Fruit fly (Drosophila melanogaster) whole organism, embryonic: Measurements from ENCODE around the gene aru.
A peak's percentile ranks its signal among the peaks of the same experiment; 100 is the strongest.

ENCODE experiments used
- Asciz ChIP-seq: fragments of 200-800 bp; sonication (Bioruptor generic); optimal IDR thresholded peaks from 2 replicates; lab custom pipeline; 2017; ENCODE audit warnings: missing biosample characterization, mild to moderate bottlenecking, missing genetic modification characterization, missing genetic modification reagents
- CG12744 ChIP-seq: fragments of 200-800 bp; sonication (Bioruptor generic); optimal IDR thresholded peaks from 2 replicates; lab custom pipeline; 2016; ENCODE audit warnings: missing biosample characterization, missing genetic modification characterization
- CG14441 ChIP-seq: fragments of 200-800 bp; sonication (Bioruptor generic); IDR thresholded peaks from 2 replicates; pipeline ENCODE4 v1.3.6; 2022; ENCODE audit warnings: missing biosample characterization, missing genetic modification characterization
- CG1602 ChIP-seq: fragments of 200-800 bp; sonication (Bioruptor generic); optimal IDR thresholded peaks from 3 replicates; lab custom pipeline; 2016; ENCODE audit warnings: missing biosample characterization, missing genetic modification characterization
- CG17802 ChIP-seq: fragments of 200-800 bp; sonication (Bioruptor generic); optimal IDR thresholded peaks from 2 replicates; lab custom pipeline; 2018; ENCODE audit warnings: missing biosample characterization, mild to moderate bottlenecking, missing genetic modification characterization, moderate library complexity
- CG1792 ChIP-seq: fragments of 200-800 bp; sonication (Bioruptor generic); optimal IDR thresholded peaks from 2 replicates; lab custom pipeline; 2016; ENCODE audit warnings: missing biosample characterization, missing genetic modification characterization
- CG2116 ChIP-seq: fragments of 200-800 bp; sonication (Bioruptor generic); optimal IDR thresholded peaks from 3 replicates; lab custom pipeline; 2018; ENCODE audit warnings: missing biosample characterization, mild to moderate bottlenecking, missing genetic modification characterization
- CG31365 ChIP-seq: fragments of 200-800 bp; sonication (Bioruptor generic); optimal IDR thresholded peaks from 2 replicates; lab custom pipeline; 2018; ENCODE audit warnings: missing biosample characterization, mild to moderate bottlenecking, missing genetic modification characterization
- CG3995 ChIP-seq: fragments of 200-800 bp; sonication (Bioruptor generic); optimal IDR thresholded peaks from 3 replicates; lab custom pipeline; 2016; ENCODE audit warnings: missing biosample characterization, missing genetic modification characterization
- CG5245 ChIP-seq: fragments of 200-800 bp; sonication (Bioruptor generic); optimal IDR thresholded peaks from 3 replicates; lab custom pipeline; 2016; ENCODE audit warnings: missing biosample characterization, missing genetic modification characterization
- CG6272 ChIP-seq: fragments of 200-800 bp; sonication (Bioruptor generic); IDR thresholded peaks from 2 replicates; pipeline ENCODE4 v1.3.6; 2022; ENCODE audit warnings: missing biosample characterization, missing genetic modification characterization
- CG6813 ChIP-seq: fragments of 200-800 bp; sonication (Bioruptor generic); optimal IDR thresholded peaks from 2 replicates; lab custom pipeline; 2017; ENCODE audit warnings: missing biosample characterization, missing genetic modification characterization, mild to moderate bottlenecking, moderate library complexity, missing genetic modification reagents
- CG7357 ChIP-seq: fragments of 200-800 bp; sonication (Bioruptor generic); IDR thresholded peaks from 3 replicates; pipeline ENCODE4 v1.3.6; 2022; ENCODE audit warnings: missing biosample characterization, missing genetic modification characterization
- CG7745 ChIP-seq: fragments of 200-800 bp; sonication (Bioruptor generic); optimal IDR thresholded peaks from 2 replicates; lab custom pipeline; 2018; ENCODE audit warnings: missing biosample characterization, mild to moderate bottlenecking, missing genetic modification characterization, moderate library complexity
- CG7963 ChIP-seq: fragments of 200-800 bp; sonication (Bioruptor generic); IDR thresholded peaks from 3 replicates; pipeline ENCODE4 v1.3.6; 2022; ENCODE audit warnings: missing biosample characterization, missing genetic modification characterization; ENCODE audit not compliant: partially characterized antibody
- CG7987 ChIP-seq: fragments of 200-800 bp; sonication (Bioruptor generic); optimal IDR thresholded peaks from 2 replicates; lab custom pipeline; 2018; ENCODE audit warnings: missing biosample characterization, mild to moderate bottlenecking, missing genetic modification characterization, moderate library complexity
- CG8089 ChIP-seq: fragments of 200-800 bp; sonication (Bioruptor generic); optimal IDR thresholded peaks from 3 replicates; lab custom pipeline; 2016; ENCODE audit warnings: missing biosample characterization, missing genetic modification characterization
- CG8765 ChIP-seq: fragments of 200-800 bp; sonication (Bioruptor generic); IDR thresholded peaks from 2 replicates; pipeline ENCODE4 v1.3.6; 2022; ENCODE audit warnings: missing biosample characterization, missing genetic modification characterization
- CG9437 ChIP-seq: fragments of 200-800 bp; sonication (Bioruptor generic); optimal IDR thresholded peaks from 2 replicates; lab custom pipeline; 2018; ENCODE audit warnings: missing biosample characterization, mild to moderate bottlenecking, missing genetic modification characterization
- CG9609 ChIP-seq: fragments of 200-800 bp; sonication (Bioruptor generic); optimal IDR thresholded peaks from 3 replicates; lab custom pipeline; 2016; ENCODE audit warnings: missing biosample characterization, missing genetic modification characterization
- CkIIα-i1 ChIP-seq: fragments of 200-800 bp; sonication (Bioruptor generic); IDR thresholded peaks from 2 replicates; pipeline ENCODE4 v1.3.6; 2022; ENCODE audit warnings: missing biosample characterization, missing genetic modification characterization
- Dek ChIP-seq: fragments of 200-800 bp; sonication (Bioruptor generic); optimal IDR thresholded peaks from 3 replicates; lab custom pipeline; 2019; ENCODE audit warnings: missing biosample characterization, mild to moderate bottlenecking, missing genetic modification characterization, moderate library complexity
- Fer1 ChIP-seq: fragments of 200-800 bp; sonication (Bioruptor generic); optimal IDR thresholded peaks from 2 replicates; lab custom pipeline; 2017; ENCODE audit warnings: missing biosample characterization, mild to moderate bottlenecking, missing genetic modification characterization
- Gug ChIP-seq: fragments of 200-800 bp; sonication (Bioruptor generic); IDR thresholded peaks from 4 replicates; pipeline ENCODE4 v1.3.6; 2022; ENCODE audit warnings: missing biosample characterization, missing genetic modification characterization
- H2.0 ChIP-seq: fragments of 200-800 bp; sonication (Bioruptor generic); IDR thresholded peaks from 2 replicates; pipeline ENCODE4 v1.3.6; 2022; ENCODE audit warnings: missing biosample characterization, missing genetic modification characterization
- Hr39 ChIP-seq: fragments of >200 bp; optimal IDR thresholded peaks from 2 replicates; lab custom pipeline; 2017
- Hr51 ChIP-seq, 2 experiments: fragments of 200-800 bp; sonication (Bioruptor generic); optimal IDR thresholded peaks; 2 replicates in 1 of 2; 3 replicates in 1 of 2; lab custom pipeline; 2016 to 2018; ENCODE audit warnings: missing biosample characterization in 2 of 2, missing genetic modification characterization in 2 of 2, mild to moderate bottlenecking in 1 of 2, moderate library complexity in 1 of 2
- Meics ChIP-seq: fragments of 200-800 bp; sonication (Bioruptor generic); optimal IDR thresholded peaks from 2 replicates; lab custom pipeline; 2017; ENCODE audit warnings: missing biosample characterization, mild to moderate bottlenecking, missing genetic modification characterization
- Nf-YB ChIP-seq: fragments of 200-800 bp; sonication (Bioruptor generic); optimal IDR thresholded peaks from 3 replicates; lab custom pipeline; 2019; ENCODE audit warnings: missing biosample characterization, mild to moderate bottlenecking, missing genetic modification characterization, moderate library complexity
- Ssrp ChIP-seq: fragments of 200-800 bp; sonication (Bioruptor generic); optimal IDR thresholded peaks from 2 replicates; lab custom pipeline; 2018; ENCODE audit warnings: missing biosample characterization, mild to moderate bottlenecking, missing genetic modification characterization, moderate library complexity
- bcd ChIP-seq: fragments of 200-800 bp; sonication (Bioruptor generic); optimal IDR thresholded peaks from 2 replicates; lab custom pipeline; 2017; ENCODE audit warnings: missing biosample characterization, mild to moderate bottlenecking, missing genetic modification characterization
- cas ChIP-seq: fragments of 200-800 bp; sonication (Bioruptor generic); IDR thresholded peaks from 2 replicates; pipeline ENCODE4 v1.3.6; 2022; ENCODE audit warnings: missing biosample characterization, missing genetic modification characterization
- crol ChIP-seq: fragments of 200-800 bp; sonication (Bioruptor generic); IDR thresholded peaks from 2 replicates; pipeline ENCODE4 v1.3.6; 2022; ENCODE audit warnings: missing biosample characterization, missing genetic modification characterization
- disco-r ChIP-seq: fragments of 200-800 bp; sonication (Bioruptor generic); optimal IDR thresholded peaks from 2 replicates; lab custom pipeline; 2016; ENCODE audit warnings: missing biosample characterization, missing genetic modification characterization
- fd102C ChIP-seq: fragments of 200-800 bp; sonication (Bioruptor generic); optimal IDR thresholded peaks from 2 replicates; lab custom pipeline; 2018; ENCODE audit warnings: missing biosample characterization, mild to moderate bottlenecking, missing genetic modification characterization, moderate library complexity
- grau ChIP-seq: fragments of 200-800 bp; optimal IDR thresholded peaks from 3 replicates; lab custom pipeline; 2019; ENCODE audit warnings: missing biosample characterization, mild to moderate bottlenecking, missing genetic modification characterization, moderate library complexity
- gsb-n ChIP-seq: fragments of 200-800 bp; sonication (Bioruptor generic); optimal IDR thresholded peaks from 3 replicates; lab custom pipeline; 2018; ENCODE audit warnings: missing biosample characterization, mild to moderate bottlenecking, missing genetic modification characterization
- gt ChIP-seq: fragments of 200-800 bp; sonication (Bioruptor generic); IDR thresholded peaks from 2 replicates; pipeline ENCODE4 v1.3.6; 2022; ENCODE audit warnings: missing biosample characterization, missing genetic modification characterization
- h ChIP-seq: fragments of >200 bp; optimal IDR thresholded peaks from 2 replicates; lab custom pipeline; 2017
- hbn ChIP-seq: fragments of 200-800 bp; sonication (Bioruptor generic); IDR thresholded peaks from 2 replicates; pipeline ENCODE4 v1.3.6; 2022; ENCODE audit warnings: missing biosample characterization, missing genetic modification characterization; ENCODE audit not compliant: partially characterized antibody
- kay ChIP-seq: fragments of 200-800 bp; sonication (Bioruptor generic); optimal IDR thresholded peaks from 2 replicates; lab custom pipeline; 2016; ENCODE audit warnings: missing biosample characterization, missing genetic modification characterization
- p53 ChIP-seq: fragments of 200-800 bp; sonication (Bioruptor generic); optimal IDR thresholded peaks from 2 replicates; lab custom pipeline; 2016; ENCODE audit warnings: missing biosample characterization, missing genetic modification characterization
- run ChIP-seq: fragments of 200-800 bp; sonication (Bioruptor generic); optimal IDR thresholded peaks from 3 replicates; lab custom pipeline; 2018; ENCODE audit warnings: missing biosample characterization, mild to moderate bottlenecking, missing genetic modification characterization
- salm ChIP-seq: fragments of 200-800 bp; sonication (Bioruptor generic); optimal IDR thresholded peaks from 2 replicates; lab custom pipeline; 2018; ENCODE audit warnings: missing biosample characterization, mild to moderate bottlenecking, missing genetic modification characterization
- schlank ChIP-seq: fragments of 200-800 bp; sonication (Bioruptor generic); optimal IDR thresholded peaks from 2 replicates; lab custom pipeline; 2018; ENCODE audit warnings: missing biosample characterization, mild to moderate bottlenecking, missing genetic modification characterization
- seq ChIP-seq: fragments of 200-800 bp; sonication (Bioruptor generic); IDR thresholded peaks from 2 replicates; pipeline ENCODE4 v1.3.6; 2022; ENCODE audit warnings: missing biosample characterization, missing genetic modification characterization
- sim ChIP-seq: fragments of 200-800 bp; sonication (Bioruptor generic); IDR thresholded peaks from 2 replicates; pipeline ENCODE4 v1.3.6; 2022; ENCODE audit warnings: missing biosample characterization, missing genetic modification characterization
- slbo ChIP-seq: fragments of 200-800 bp; sonication (Bioruptor generic); IDR thresholded peaks from 2 replicates; pipeline ENCODE4 v1.3.6; 2022; ENCODE audit warnings: missing biosample characterization, missing genetic modification characterization
- slou ChIP-seq: fragments of 200-800 bp; sonication (Bioruptor generic); optimal IDR thresholded peaks from 3 replicates; lab custom pipeline; 2016; ENCODE audit warnings: missing biosample characterization, missing genetic modification characterization
- toy ChIP-seq: fragments of 200-800 bp; sonication (Bioruptor generic); IDR thresholded peaks from 2 replicates; pipeline ENCODE4 v1.3.6; 2022; ENCODE audit warnings: missing biosample characterization, missing genetic modification characterization
- trh ChIP-seq: fragments of 200-800 bp; sonication (Bioruptor generic); optimal IDR thresholded peaks from 2 replicates; lab custom pipeline; 2016; ENCODE audit warnings: missing biosample characterization, missing genetic modification characterization

Gene aru

dm6 chr2L:850727-851257, 17.4 kb downstream of the aru start, which contains the start of gene drongo (continued):
- no peak for TF ChIP-seq CkIIα-i1
- TF ChIP-seq seq: no peak
- peak; percentile 67 for TF ChIP-seq salm (tag; lab: Kevin White, UChicago)
- TF ChIP-seq CG7987: peak; percentile 36
- no peak for TF ChIP-seq Ssrp (tag; lab: Kevin White, UChicago)
- no peak for TF ChIP-seq CG8765
- no peak for TF ChIP-seq schlank
- no peak for TF ChIP-seq disco-r (GFP tag; lab: Kevin White, UChicago)
- TF ChIP-seq CG1602 (GFP tag; lab: Kevin White, UChicago): no peak
- peak; percentile 33 for TF ChIP-seq slbo (GFP tag; lab: Robert Waterston, UW)
- TF ChIP-seq CG2116 (GFP tag; lab: Kevin White, UChicago): peak; percentile 55
- TF ChIP-seq CG12744 (GFP tag; lab: Kevin White, UChicago): no peak
- TF ChIP-seq Hr51 (GFP tag; optimal IDR thresholded peaks at IDR 0.05; lab: Kevin White, UChicago): peak in 1 of 2 experiments; percentile 14
- TF ChIP-seq gsb-n (tag; lab: Kevin White, UChicago): peak; percentile 39
- peak; percentile 6 for TF ChIP-seq CG31365 (tag; lab: Kevin White, UChicago)
- peak; percentile 25 for TF ChIP-seq grau
- no peak for TF ChIP-seq CG6813 (GFP tag; lab: Kevin White, UChicago)
- TF ChIP-seq cas (GFP tag; lab: Robert Waterston, UW): no peak
- no peak for TF ChIP-seq Hr39 (lab: Kevin White, UChicago)
- peak; percentile 25; the same call in 1 of the 2 replicates for TF ChIP-seq hbn (GFP tag; lab: Robert Waterston, UW)
- TF ChIP-seq gt (GFP tag; lab: Robert Waterston, UW): no peak
- TF ChIP-seq CG5245: no peak
- TF ChIP-seq CG9437 (GFP tag; lab: Kevin White, UChicago): peak; percentile 28
- peak; percentile 32; the same call in 1 of the 2 replicates for TF ChIP-seq CG14441 (GFP tag; lab: Robert Waterston, UW)
- TF ChIP-seq bcd (GFP tag; lab: Kevin White, UChicago): peak; percentile 7
- TF ChIP-seq Fer1: peak; percentile 54
- TF ChIP-seq Nf-YB (GFP tag; lab: Kevin White, UChicago): peak; percentile 1
- TF ChIP-seq toy (GFP tag; lab: Robert Waterston, UW): no peak
- TF ChIP-seq Gug (GFP tag; lab: Robert Waterston, UW): peak; percentile 18; the same call in 1 of the 4 replicates
- TF ChIP-seq sim (GFP tag; lab: Robert Waterston, UW): 0 out of 2 replicates have a peak, but pooled peaks have one; percentile 8
- no peak for TF ChIP-seq fd102C (GFP tag; lab: Kevin White, UChicago)
- TF ChIP-seq Dek (tag; lab: Kevin White, UChicago): no peak
- no peak for TF ChIP-seq trh (GFP tag; lab: Kevin White, UChicago)
- TF ChIP-seq CG1792 (GFP tag; lab: Kevin White, UChicago): no peak
- TF ChIP-seq CG6272: no peak; the same call in 1 of the 2 replicates
- peak; percentile 1 for TF ChIP-seq Asciz
- TF ChIP-seq kay: peak; percentile 14
- no peak for TF ChIP-seq H2.0 (GFP tag; lab: Robert Waterston, UW)
- TF ChIP-seq slou (GFP tag; lab: Kevin White, UChicago): no peak
- TF ChIP-seq run: no peak
- TF ChIP-seq h: no peak
- TF ChIP-seq CG7745 (tag; lab: Kevin White, UChicago): no peak
- TF ChIP-seq CG17802 (tag; lab: Kevin White, UChicago): peak; percentile 6
- peak; percentile 17 for TF ChIP-seq CG8089 (GFP tag; lab: Kevin White, UChicago)
- peak; percentile 2 for TF ChIP-seq CG9609 (GFP tag; lab: Kevin White, UChicago)
- TF ChIP-seq crol (GFP tag; lab: Robert Waterston, UW): peak; percentile 46; the same call in 1 of the 2 replicates
- peak; percentile 11 for TF ChIP-seq Meics
- no peak for TF ChIP-seq CG7963 (GFP tag; lab: Robert Waterston, UW)
- peak; percentile 50 for TF ChIP-seq p53 (GFP tag; lab: Kevin White, UChicago)
- 0 out of 3 replicates have a peak, but pooled peaks have one; percentile 20 for TF ChIP-seq CG7357 (GFP tag; lab: Robert Waterston, UW)
- TF ChIP-seq CG3995 (GFP tag; lab: Kevin White, UChicago): peak; percentile 17
